Worm (Caenorhabditis elegans) whole organism, L1 larva: ENCODE data around the gene ZC477.4.

ENCODE experiments used
- C04F5.9 ChIP-seq: sonication (generic microtip); optimal IDR thresholded peaks from 2 replicates; lab custom pipeline; 2016; ENCODE audit warnings: missing genetic modification characterization, missing compliant biosample characterization
- C16A3.4 ChIP-seq: fragments of 150-350 bp; optimal IDR thresholded peaks from 2 replicates; lab custom pipeline; 2014; ENCODE audit warnings: missing biosample characterization, missing genetic modification characterization
- F16B12.6 ChIP-seq: fragments of 150-350 bp; optimal IDR thresholded peaks from 2 replicates; lab custom pipeline; 2014; ENCODE audit warnings: missing biosample characterization, missing genetic modification characterization
- aha-1 ChIP-seq: fragments of 150-350 bp; optimal IDR thresholded peaks from 2 replicates; lab custom pipeline; 2014; ENCODE audit warnings: missing biosample characterization, missing genetic modification characterization
- alr-1 ChIP-seq: fragments of 200-800 bp; sonication (Bioruptor generic); optimal IDR thresholded peaks from 2 replicates; lab custom pipeline; 2018; ENCODE audit warnings: borderline replicate concordance, mild to moderate bottlenecking, missing genetic modification characterization, missing compliant biosample characterization
- blmp-1 ChIP-seq: fragments of 150-350 bp; optimal IDR thresholded peaks from 2 replicates; lab custom pipeline; 2014; ENCODE audit warnings: missing biosample characterization, missing genetic modification characterization
- ceh-88 ChIP-seq: fragments of 200-800 bp; sonication (Bioruptor generic); IDR thresholded peaks from 2 replicates; pipeline ENCODE4 v1.3.6; 2022; ENCODE audit warnings: missing genetic modification characterization, missing compliant biosample characterization
- ces-1 ChIP-seq: fragments of 150-350 bp; optimal IDR thresholded peaks from 2 replicates; lab custom pipeline; 2014; ENCODE audit warnings: missing biosample characterization, missing genetic modification reagents, missing genetic modification characterization
- dsc-1 ChIP-seq: sonication (generic microtip); optimal IDR thresholded peaks from 2 replicates; lab custom pipeline; 2016; ENCODE audit warnings: mild to moderate bottlenecking, missing genetic modification characterization, missing compliant biosample characterization
- efl-1 ChIP-seq, 4 experiments: fragments of 150-350 bp; optimal IDR thresholded peaks in 3 of 4; peaks in 1 of 4; 1 replicate in 1 of 4; 2 replicates in 3 of 4; lab custom pipeline; 2014; ENCODE audit warnings: missing biosample characterization in 2 of 4, missing genetic modification characterization in 2 of 4, missing genetic modification reagents in 2 of 4
- efl-3 ChIP-seq: fragments of 200-800 bp; sonication (Bioruptor generic); optimal IDR thresholded peaks from 2 replicates; lab custom pipeline; 2018; ENCODE audit warnings: mild to moderate bottlenecking, missing genetic modification characterization, missing compliant biosample characterization
- egl-13 ChIP-seq: sonication (generic microtip); optimal IDR thresholded peaks from 2 replicates; lab custom pipeline; 2016; ENCODE audit warnings: missing genotype, missing genetic modification reagents, missing genetic modification characterization, missing compliant biosample characterization
- egl-27 ChIP-seq, 2 experiments: fragments of 150-350 bp in 1 of 2; sonication (generic microtip); optimal IDR thresholded peaks; 3 replicates each; lab custom pipeline; 2017 to 2018; ENCODE audit warnings: missing biosample characterization in 2 of 2, missing genetic modification characterization in 2 of 2, missing genetic modification reagents in 2 of 2
- elt-2 ChIP-seq: sonication (generic microtip); optimal IDR thresholded peaks from 2 replicates; lab custom pipeline; 2016; ENCODE audit warnings: missing genetic modification characterization, mild to moderate bottlenecking, inconsistent platforms, missing compliant biosample characterization, missing genetic modification reagents
- elt-3 ChIP-seq, 6 experiments: fragments of 150-350 bp in 1 of 6; sonication (generic microtip); optimal IDR thresholded peaks; 2 replicates each; lab custom pipeline; 2017 to 2018; ENCODE audit warnings: missing biosample characterization in 6 of 6, missing genetic modification characterization in 6 of 6, inconsistent platforms in 1 of 6
- fkh-8 ChIP-seq: sonication (generic microtip); optimal IDR thresholded peaks from 2 replicates; lab custom pipeline; 2016; ENCODE audit warnings: mild to moderate bottlenecking, missing genetic modification characterization, missing compliant biosample characterization
- grh-1 ChIP-seq: fragments of 200-800 bp; sonication (Bioruptor generic); IDR thresholded peaks from 2 replicates; pipeline ENCODE4 v1.3.6; 2022; ENCODE audit warnings: missing genetic modification reagents, missing genetic modification characterization, missing compliant biosample characterization
- hlh-17 ChIP-seq: fragments of 200-800 bp; sonication (Bioruptor generic); optimal IDR thresholded peaks from 2 replicates; lab custom pipeline; 2018; ENCODE audit warnings: missing genetic modification characterization, mild to moderate bottlenecking, missing compliant biosample characterization, moderate library complexity, borderline replicate concordance
- hlh-4 ChIP-seq: sonication (generic microtip); optimal IDR thresholded peaks from 2 replicates; lab custom pipeline; 2016; ENCODE audit warnings: mild to moderate bottlenecking, missing genetic modification characterization, missing compliant biosample characterization
- irx-1 ChIP-seq: sonication (generic microtip); optimal IDR thresholded peaks from 2 replicates; lab custom pipeline; 2016; ENCODE audit warnings: missing genetic modification characterization, missing compliant biosample characterization
- jun-1 ChIP-seq: fragments of 150-350 bp; optimal IDR thresholded peaks from 2 replicates; lab custom pipeline; 2014; ENCODE audit warnings: missing biosample characterization, missing genetic modification reagents, missing genetic modification characterization
- lin-13 ChIP-seq: fragments of 150-350 bp; optimal IDR thresholded peaks from 2 replicates; lab custom pipeline; 2014; ENCODE audit warnings: missing biosample characterization, missing genetic modification reagents, missing genetic modification characterization
- lin-15B ChIP-seq: fragments of 150-350 bp; sonication (generic microtip); optimal IDR thresholded peaks from 3 replicates; lab custom pipeline; 2014; ENCODE audit warnings: missing biosample characterization, missing genetic modification characterization
- lin-39 ChIP-seq: fragments of 150-350 bp; optimal IDR thresholded peaks from 2 replicates; lab custom pipeline; 2014; ENCODE audit warnings: missing biosample characterization, missing genetic modification reagents, missing genetic modification characterization
- lir-3 ChIP-seq: sonication (generic microtip); optimal IDR thresholded peaks from 2 replicates; lab custom pipeline; 2016; ENCODE audit warnings: mild to moderate bottlenecking, missing genetic modification characterization, moderate library complexity, missing compliant biosample characterization; ENCODE audit not compliant: poor library complexity
- mab-9 ChIP-seq: fragments of 200-800 bp; sonication (Bioruptor generic); IDR thresholded peaks from 2 replicates; pipeline ENCODE4 v1.3.6; 2022; ENCODE audit warnings: missing genetic modification reagents, missing genetic modification characterization, missing compliant biosample characterization
- mef-2 ChIP-seq: fragments of 150-350 bp; optimal IDR thresholded peaks from 2 replicates; lab custom pipeline; 2014; ENCODE audit warnings: missing biosample characterization, missing genetic modification characterization
- mep-1 ChIP-seq: fragments of 150-350 bp; optimal IDR thresholded peaks from 2 replicates; lab custom pipeline; 2014; ENCODE audit warnings: missing biosample characterization, missing genetic modification characterization
- nhr-11 ChIP-seq: fragments of 150-350 bp; optimal IDR thresholded peaks from 2 replicates; lab custom pipeline; 2014; ENCODE audit warnings: missing biosample characterization, missing genetic modification characterization
- nhr-20 ChIP-seq: sonication (generic microtip); optimal IDR thresholded peaks from 2 replicates; lab custom pipeline; 2016; ENCODE audit warnings: mild to moderate bottlenecking, missing genetic modification characterization, missing compliant biosample characterization
- nhr-237 ChIP-seq: fragments of 150-350 bp; optimal IDR thresholded peaks from 2 replicates; lab custom pipeline; 2014; ENCODE audit warnings: missing biosample characterization, missing genetic modification characterization
- nhr-47 ChIP-seq: sonication (generic microtip); optimal IDR thresholded peaks from 2 replicates; lab custom pipeline; 2016; ENCODE audit warnings: mild to moderate bottlenecking, missing genetic modification characterization, moderate library complexity, missing compliant biosample characterization
- nhr-76 ChIP-seq: sonication (generic microtip); optimal IDR thresholded peaks from 2 replicates; lab custom pipeline; 2017; ENCODE audit warnings: missing biosample characterization, missing genetic modification characterization
- nhr-85 ChIP-seq: sonication (generic microtip); peaks from one replicate; lab custom pipeline; 2016; ENCODE audit warnings: missing genetic modification characterization, inconsistent platforms, missing compliant biosample characterization
- nhr-90 ChIP-seq: sonication (generic microtip); optimal IDR thresholded peaks from 2 replicates; lab custom pipeline; 2016; ENCODE audit warnings: mild to moderate bottlenecking, missing genetic modification characterization, missing compliant biosample characterization; ENCODE audit not compliant: poor library complexity
- pag-3 ChIP-seq: sonication (generic microtip); optimal IDR thresholded peaks from 2 replicates; lab custom pipeline; 2017; ENCODE audit warnings: missing genetic modification characterization, mild to moderate bottlenecking, missing compliant biosample characterization, antibody characterized with exemption, borderline replicate concordance; ENCODE audit not compliant: insufficient read depth
- sptf-1 ChIP-seq: fragments of 150-350 bp; optimal IDR thresholded peaks from 2 replicates; lab custom pipeline; 2014; ENCODE audit warnings: missing biosample characterization, missing genetic modification characterization
- unc-86 ChIP-seq: sonication (generic microtip); optimal IDR thresholded peaks from 2 replicates; lab custom pipeline; 2016; ENCODE audit warnings: missing genetic modification characterization, missing compliant biosample characterization
- unc-98 ChIP-seq: fragments of 200-800 bp; sonication (Bioruptor generic); IDR thresholded peaks from 2 replicates; pipeline ENCODE4 v1.3.6; 2022; ENCODE audit warnings: missing genetic modification characterization, missing compliant biosample characterization
- zag-1 ChIP-seq: fragments of 150-350 bp; optimal IDR thresholded peaks from 2 replicates; lab custom pipeline; 2014; ENCODE audit warnings: missing biosample characterization, missing genetic modification characterization
- zip-4 ChIP-seq: fragments of 200-800 bp; sonication (Bioruptor generic); optimal IDR thresholded peaks from 2 replicates; lab custom pipeline; 2018; ENCODE audit warnings: mild to moderate bottlenecking, missing genetic modification characterization, moderate library complexity, missing compliant biosample characterization
- ztf-4 ChIP-seq: fragments of 150-350 bp; optimal IDR thresholded peaks from 2 replicates; lab custom pipeline; 2014; ENCODE audit warnings: missing biosample characterization, missing genetic modification characterization

Gene ZC477.4

DNA sequence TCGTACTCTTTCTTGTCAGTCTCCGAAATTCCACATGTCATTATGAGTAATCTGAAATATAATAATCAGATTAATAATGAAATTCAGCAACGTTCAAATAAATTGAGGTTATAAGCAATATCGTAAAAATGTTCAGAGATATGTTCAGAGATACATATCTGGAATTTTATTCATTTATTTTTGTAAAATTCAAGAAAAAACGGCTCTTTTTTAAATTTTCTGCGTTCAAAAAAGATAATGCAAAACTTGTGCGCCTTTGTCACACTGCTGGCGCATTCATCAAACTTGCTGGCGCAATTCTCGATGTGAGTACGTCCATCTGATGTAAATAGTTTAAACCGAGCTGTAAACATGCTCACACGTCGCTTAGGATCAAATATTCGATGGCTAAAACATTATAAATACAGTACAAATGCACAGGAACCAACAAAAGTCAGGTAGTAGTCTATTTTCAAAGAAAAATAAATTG, 4.7 kb upstream of the ZC477.4 start, which contains the start of the genes rde-8 and ZC477.3 (continued):
- TF ChIP-seq elt-3 (tag; optimal IDR thresholded peaks at IDR 0.05; lab: Kevin White, UChicago): peak in 2 of 6 experiments; percentile 0 to 3
- no peak for TF ChIP-seq nhr-237
- TF ChIP-seq F16B12.6 (tag; lab: Kevin White, UChicago): peak; percentile 48
- TF ChIP-seq jun-1 (tag; lab: Kevin White, UChicago): peak; percentile 65
- TF ChIP-seq mab-9 (GFP tag; lab: Robert Waterston, UW): peak; percentile 23; the same call in 1 of the 2 replicates
- peak; percentile 89 for TF ChIP-seq nhr-47 (tag; lab: Kevin White, UChicago)
- TF ChIP-seq blmp-1: peak; percentile 57
- peak; percentile 67 for TF ChIP-seq grh-1
- TF ChIP-seq C04F5.9 (tag; lab: Kevin White, UChicago): no peak
- TF ChIP-seq egl-13 (tag; lab: Kevin White, UChicago): peak; percentile 57
- TF ChIP-seq C16A3.4 (tag; lab: Kevin White, UChicago): peak; percentile 71
- TF ChIP-seq efl-3 (GFP tag; lab: Kevin White, UChicago): peak; percentile 35
- no peak for TF ChIP-seq nhr-76 (tag; lab: Kevin White, UChicago)
- no peak for TF ChIP-seq sptf-1
- peak; percentile 76 to 83 for TF ChIP-seq efl-1 (optimal IDR thresholded peaks at IDR 0.05; lab: Kevin White, UChicago)
- TF ChIP-seq efl-1 (GFP tag; optimal IDR thresholded peaks at IDR 0.05 in 1 of 2; lab: Kevin White, UChicago): peak; percentile 76 to 97
- no peak for TF ChIP-seq alr-1 (tag; lab: Kevin White, UChicago)
- TF ChIP-seq irx-1 (tag; lab: Kevin White, UChicago): peak; percentile 85
- TF ChIP-seq lin-15B: peak; percentile 44
- TF ChIP-seq lin-13 (GFP tag; lab: Kevin White, UChicago): peak; percentile 34
- no peak for TF ChIP-seq unc-98
- peak; percentile 48 for TF ChIP-seq fkh-8 (tag; lab: Kevin White, UChicago)
- no peak for TF ChIP-seq hlh-4 (tag; lab: Kevin White, UChicago)
- no peak for TF ChIP-seq pag-3
- TF ChIP-seq zag-1 (tag; lab: Kevin White, UChicago): no peak
- peak; percentile 37 for TF ChIP-seq nhr-11 (tag; lab: Kevin White, UChicago)
- TF ChIP-seq ztf-4 (tag; lab: Kevin White, UChicago): no peak
- peak; percentile 45 for TF ChIP-seq zip-4 (GFP tag; lab: Kevin White, UChicago)
- TF ChIP-seq ceh-88 (GFP tag; lab: Robert Waterston, UW): peak; percentile 38
- TF ChIP-seq mep-1: peak; percentile 94
- peak; percentile 78 for TF ChIP-seq unc-86 (tag; lab: Kevin White, UChicago)
- TF ChIP-seq elt-2: peak; percentile 52
- TF ChIP-seq aha-1 (tag; lab: Kevin White, UChicago): no peak
- peak; percentile 68 for TF ChIP-seq nhr-85
- peak; percentile 83 for TF ChIP-seq dsc-1 (tag; lab: Kevin White, UChicago)
- TF ChIP-seq nhr-90 (tag; lab: Kevin White, UChicago): peak; percentile 85
- TF ChIP-seq hlh-17 (GFP tag; lab: Kevin White, UChicago): no peak
- peak; percentile 81 for TF ChIP-seq nhr-20
- no peak for TF ChIP-seq ces-1 (GFP tag; lab: Kevin White, UChicago)
- TF ChIP-seq lir-3 (tag; lab: Kevin White, UChicago): peak; percentile 9
- TF ChIP-seq egl-27 (tag; optimal IDR thresholded peaks at IDR 0.05; lab: Kevin White, UChicago): no peak
- no peak for TF ChIP-seq mef-2 (tag; lab: Kevin White, UChicago)
- TF ChIP-seq lin-39 (tag; lab: Kevin White, UChicago): peak; percentile 64
- TF ChIP-seq, all 84 proteins: peak for 51
